Fruit fly (Drosophila melanogaster) whole organism, embryonic: ENCODE results near the gene CG10467.
A peak's percentile ranks its signal among the peaks of the same experiment; 100 is the strongest.

Experiments
- Asciz ChIP-seq: fragments of 200-800 bp; sonication (Bioruptor generic); optimal IDR thresholded peaks from 2 replicates; lab custom pipeline; 2017; ENCODE audit warnings: missing biosample characterization, mild to moderate bottlenecking, missing genetic modification characterization, missing genetic modification reagents
- BEAF-32 ChIP-seq: fragments of 200-800 bp; sonication (Bioruptor generic); optimal IDR thresholded peaks from 3 replicates; lab custom pipeline; 2017; ENCODE audit warnings: missing biosample characterization, missing genetic modification characterization, mild to moderate bottlenecking, moderate library complexity, missing genetic modification reagents
- CG10209 ChIP-seq: fragments of 200-800 bp; sonication (Bioruptor generic); optimal IDR thresholded peaks from 3 replicates; lab custom pipeline; 2017; ENCODE audit warnings: missing biosample characterization, mild to moderate bottlenecking, missing genetic modification characterization, missing genetic modification reagents
- CG11085 ChIP-seq: fragments of 200-800 bp; sonication (Bioruptor generic); IDR thresholded peaks from 2 replicates; pipeline ENCODE4 v1.3.6; 2022; ENCODE audit warnings: missing biosample characterization, missing genetic modification characterization
- CG11247 ChIP-seq: fragments of 200-800 bp; sonication (Bioruptor generic); IDR thresholded peaks from 2 replicates; pipeline ENCODE4 v1.3.6; 2022; ENCODE audit warnings: missing biosample characterization, missing genetic modification characterization
- CG12744 ChIP-seq: fragments of 200-800 bp; sonication (Bioruptor generic); optimal IDR thresholded peaks from 2 replicates; lab custom pipeline; 2016; ENCODE audit warnings: missing biosample characterization, missing genetic modification characterization
- CG15514 ChIP-seq: fragments of 200-800 bp; sonication (Bioruptor generic); optimal IDR thresholded peaks from 3 replicates; lab custom pipeline; 2017; ENCODE audit warnings: missing biosample characterization, missing genetic modification characterization, mild to moderate bottlenecking, moderate library complexity, missing genetic modification reagents
- CG15601 ChIP-seq: fragments of 200-800 bp; sonication (Bioruptor generic); optimal IDR thresholded peaks from 3 replicates; lab custom pipeline; 2019; ENCODE audit warnings: missing biosample characterization, mild to moderate bottlenecking, missing genetic modification characterization, moderate library complexity
- CG18476 ChIP-seq: fragments of 200-800 bp; sonication (Bioruptor generic); optimal IDR thresholded peaks from 2 replicates; lab custom pipeline; 2016; ENCODE audit warnings: missing biosample characterization, mild to moderate bottlenecking, missing genetic modification characterization
- CG31388 ChIP-seq: fragments of 200-800 bp; sonication (Bioruptor generic); optimal IDR thresholded peaks from 2 replicates; lab custom pipeline; 2016; ENCODE audit warnings: missing biosample characterization, missing genetic modification characterization
- CG34376 ChIP-seq: fragments of 200-800 bp; sonication (Bioruptor generic); optimal IDR thresholded peaks from 2 replicates; lab custom pipeline; 2018; ENCODE audit warnings: missing biosample characterization, mild to moderate bottlenecking, missing genetic modification characterization
- CG34422 ChIP-seq: fragments of 200-800 bp; sonication (Bioruptor generic); IDR thresholded peaks from 3 replicates; pipeline ENCODE4 v1.3.6; 2022; ENCODE audit warnings: missing biosample characterization, missing genetic modification characterization
- CG4854 ChIP-seq: fragments of 200-800 bp; sonication (Bioruptor generic); optimal IDR thresholded peaks from 2 replicates; lab custom pipeline; 2016; ENCODE audit warnings: missing biosample characterization, missing genetic modification characterization, inconsistent platforms
- CG6765 ChIP-seq: fragments of 200-800 bp; sonication (Bioruptor generic); optimal IDR thresholded peaks from 3 replicates; lab custom pipeline; 2017; ENCODE audit warnings: missing biosample characterization, mild to moderate bottlenecking, missing genetic modification characterization
- CG7963 ChIP-seq: fragments of 200-800 bp; sonication (Bioruptor generic); IDR thresholded peaks from 3 replicates; pipeline ENCODE4 v1.3.6; 2022; ENCODE audit warnings: missing biosample characterization, missing genetic modification characterization; ENCODE audit not compliant: partially characterized antibody
- CG8089 ChIP-seq: fragments of 200-800 bp; sonication (Bioruptor generic); optimal IDR thresholded peaks from 3 replicates; lab custom pipeline; 2016; ENCODE audit warnings: missing biosample characterization, missing genetic modification characterization
- CG8290 ChIP-seq, 3 experiments: fragments of 200-800 bp; sonication (Bioruptor generic); optimal IDR thresholded peaks; 2 replicates each; lab custom pipeline; 2016 to 2019; ENCODE audit warnings: missing biosample characterization in 3 of 3, missing genetic modification characterization in 3 of 3, mild to moderate bottlenecking in 2 of 3, moderate library complexity in 1 of 3
- CG8944 ChIP-seq: fragments of 200-800 bp; sonication (Bioruptor generic); optimal IDR thresholded peaks from 3 replicates; lab custom pipeline; 2016; ENCODE audit warnings: missing biosample characterization, missing genetic modification characterization
- CG9215 ChIP-seq: fragments of 200-800 bp; sonication (Bioruptor generic); IDR thresholded peaks from 2 replicates; pipeline ENCODE4 v1.3.6; 2022; ENCODE audit warnings: missing biosample characterization, missing genetic modification characterization
- CHES-1-like ChIP-seq: fragments of 200-800 bp; sonication (Bioruptor generic); optimal IDR thresholded peaks from 2 replicates; lab custom pipeline; 2016; ENCODE audit warnings: missing biosample characterization, missing genetic modification characterization
- Elba2 ChIP-seq: fragments of 200-800 bp; sonication (Bioruptor generic); optimal IDR thresholded peaks from 3 replicates; lab custom pipeline; 2016; ENCODE audit warnings: missing biosample characterization, missing genetic modification characterization
- H2.0 ChIP-seq: fragments of 200-800 bp; sonication (Bioruptor generic); IDR thresholded peaks from 2 replicates; pipeline ENCODE4 v1.3.6; 2022; ENCODE audit warnings: missing biosample characterization, missing genetic modification characterization
- MTF-1 ChIP-seq: fragments of 200-800 bp; sonication (Bioruptor generic); optimal IDR thresholded peaks from 2 replicates; lab custom pipeline; 2018; ENCODE audit warnings: missing biosample characterization, mild to moderate bottlenecking, missing genetic modification characterization, borderline replicate concordance
- Meics ChIP-seq: fragments of 200-800 bp; sonication (Bioruptor generic); optimal IDR thresholded peaks from 2 replicates; lab custom pipeline; 2017; ENCODE audit warnings: missing biosample characterization, mild to moderate bottlenecking, missing genetic modification characterization
- Myb ChIP-seq: fragments of 200-800 bp; sonication (Bioruptor generic); optimal IDR thresholded peaks from 2 replicates; lab custom pipeline; 2016; ENCODE audit warnings: missing biosample characterization, missing genetic modification characterization
- Scr ChIP-seq: fragments of 200-800 bp; sonication (Bioruptor generic); IDR thresholded peaks from 2 replicates; pipeline ENCODE4 v1.3.6; 2022; ENCODE audit warnings: missing biosample characterization, missing genetic modification characterization; ENCODE audit not compliant: partially characterized antibody
- ci ChIP-seq: fragments of 200-800 bp; sonication (Bioruptor generic); IDR thresholded peaks from 3 replicates; pipeline ENCODE4 v1.3.6; 2022; ENCODE audit warnings: missing biosample characterization, missing genetic modification characterization
- disco-r ChIP-seq: fragments of 200-800 bp; sonication (Bioruptor generic); optimal IDR thresholded peaks from 2 replicates; lab custom pipeline; 2016; ENCODE audit warnings: missing biosample characterization, missing genetic modification characterization
- dmrt11E ChIP-seq: fragments of 200-800 bp; sonication (Bioruptor generic); optimal IDR thresholded peaks from 3 replicates; lab custom pipeline; 2018; ENCODE audit warnings: missing biosample characterization, mild to moderate bottlenecking, missing genetic modification characterization, moderate library complexity
- dmrt99B ChIP-seq: fragments of 200-800 bp; sonication (Bioruptor generic); optimal IDR thresholded peaks from 2 replicates; lab custom pipeline; 2018; ENCODE audit warnings: missing biosample characterization, mild to moderate bottlenecking, missing genetic modification characterization, moderate library complexity
- ewg ChIP-seq: fragments of 200-800 bp; sonication (Bioruptor generic); optimal IDR thresholded peaks from 3 replicates; lab custom pipeline; 2017; ENCODE audit warnings: mild to moderate bottlenecking, missing biosample characterization, missing genetic modification reagents, missing genetic modification characterization
- fd64A ChIP-seq: fragments of 200-800 bp; sonication (Bioruptor generic); optimal IDR thresholded peaks from 3 replicates; lab custom pipeline; 2018; ENCODE audit warnings: missing biosample characterization, mild to moderate bottlenecking, missing genetic modification characterization
- jing ChIP-seq: fragments of 200-800 bp; sonication (Bioruptor generic); optimal IDR thresholded peaks from 2 replicates; lab custom pipeline; 2018; ENCODE audit warnings: missing biosample characterization, mild to moderate bottlenecking, missing genetic modification characterization
- kni ChIP-seq: fragments of 200-800 bp; sonication (Bioruptor generic); optimal IDR thresholded peaks from 3 replicates; lab custom pipeline; 2017; ENCODE audit warnings: mild to moderate bottlenecking, missing biosample characterization, missing genetic modification reagents, missing genetic modification characterization
- lbe ChIP-seq: fragments of 200-800 bp; sonication (Bioruptor generic); optimal IDR thresholded peaks from 2 replicates; lab custom pipeline; 2016; ENCODE audit warnings: missing biosample characterization, mild to moderate bottlenecking, missing genetic modification characterization
- lov ChIP-seq, 2 experiments: fragments of 200-800 bp in 1 of 2; fragments of >200 bp in 1 of 2; sonication (Bioruptor generic) in 1 of 2; IDR thresholded peaks in 1 of 2; optimal IDR thresholded peaks in 1 of 2; 2 replicates in 1 of 2; 3 replicates in 1 of 2; pipeline versions ENCODE4 v1.3.6 to Lab custom; 2017 to 2022; ENCODE audit warnings: missing biosample characterization in 1 of 2, missing genetic modification characterization in 1 of 2
- mirr ChIP-seq: fragments of 200-800 bp; sonication (Bioruptor generic); optimal IDR thresholded peaks from 3 replicates; lab custom pipeline; 2018; ENCODE audit warnings: missing biosample characterization, mild to moderate bottlenecking, missing genetic modification characterization
- nom ChIP-seq: fragments of 200-800 bp; sonication (Bioruptor generic); optimal IDR thresholded peaks from 2 replicates; lab custom pipeline; 2017; ENCODE audit warnings: missing biosample characterization, missing genetic modification characterization, mild to moderate bottlenecking, moderate library complexity, missing genetic modification reagents
- sd ChIP-seq: fragments of 200-800 bp; sonication (Bioruptor generic); optimal IDR thresholded peaks from 3 replicates; lab custom pipeline; 2018; ENCODE audit warnings: missing biosample characterization, mild to moderate bottlenecking, missing genetic modification characterization, moderate library complexity
- sens-2 ChIP-seq: fragments of 200-800 bp; sonication (Bioruptor generic); IDR thresholded peaks from 2 replicates; pipeline ENCODE4 v1.3.6; 2022; ENCODE audit warnings: missing biosample characterization, missing genetic modification characterization
- sim ChIP-seq: fragments of 200-800 bp; sonication (Bioruptor generic); IDR thresholded peaks from 2 replicates; pipeline ENCODE4 v1.3.6; 2022; ENCODE audit warnings: missing biosample characterization, missing genetic modification characterization
- slbo ChIP-seq: fragments of 200-800 bp; sonication (Bioruptor generic); IDR thresholded peaks from 2 replicates; pipeline ENCODE4 v1.3.6; 2022; ENCODE audit warnings: missing biosample characterization, missing genetic modification characterization
- sna ChIP-seq: fragments of 200-800 bp; sonication (Bioruptor generic); IDR thresholded peaks from 2 replicates; pipeline ENCODE4 v1.3.6; 2022; ENCODE audit warnings: missing biosample characterization, missing genetic modification characterization; ENCODE audit not compliant: partially characterized antibody
- wor ChIP-seq: fragments of 200-800 bp; sonication (Bioruptor generic); IDR thresholded peaks from 2 replicates; pipeline ENCODE4 v1.3.6; 2022; ENCODE audit warnings: missing biosample characterization, missing genetic modification characterization
- z ChIP-seq: fragments of 200-800 bp; sonication (Bioruptor generic); IDR thresholded peaks from 3 replicates; pipeline ENCODE4 v1.3.6; 2022; ENCODE audit warnings: missing biosample characterization, missing genetic modification characterization
- zen2 ChIP-seq: fragments of 200-800 bp; sonication (Bioruptor generic); IDR thresholded peaks from 3 replicates; pipeline ENCODE4 v1.3.6; 2022; ENCODE audit warnings: missing biosample characterization, missing genetic modification characterization; ENCODE audit not compliant: partially characterized antibody
- zf30C ChIP-seq: fragments of 200-800 bp; sonication (Bioruptor generic); optimal IDR thresholded peaks from 3 replicates; lab custom pipeline; 2018; ENCODE audit warnings: missing biosample characterization, mild to moderate bottlenecking, missing genetic modification characterization

Gene CG10467

DNA sequence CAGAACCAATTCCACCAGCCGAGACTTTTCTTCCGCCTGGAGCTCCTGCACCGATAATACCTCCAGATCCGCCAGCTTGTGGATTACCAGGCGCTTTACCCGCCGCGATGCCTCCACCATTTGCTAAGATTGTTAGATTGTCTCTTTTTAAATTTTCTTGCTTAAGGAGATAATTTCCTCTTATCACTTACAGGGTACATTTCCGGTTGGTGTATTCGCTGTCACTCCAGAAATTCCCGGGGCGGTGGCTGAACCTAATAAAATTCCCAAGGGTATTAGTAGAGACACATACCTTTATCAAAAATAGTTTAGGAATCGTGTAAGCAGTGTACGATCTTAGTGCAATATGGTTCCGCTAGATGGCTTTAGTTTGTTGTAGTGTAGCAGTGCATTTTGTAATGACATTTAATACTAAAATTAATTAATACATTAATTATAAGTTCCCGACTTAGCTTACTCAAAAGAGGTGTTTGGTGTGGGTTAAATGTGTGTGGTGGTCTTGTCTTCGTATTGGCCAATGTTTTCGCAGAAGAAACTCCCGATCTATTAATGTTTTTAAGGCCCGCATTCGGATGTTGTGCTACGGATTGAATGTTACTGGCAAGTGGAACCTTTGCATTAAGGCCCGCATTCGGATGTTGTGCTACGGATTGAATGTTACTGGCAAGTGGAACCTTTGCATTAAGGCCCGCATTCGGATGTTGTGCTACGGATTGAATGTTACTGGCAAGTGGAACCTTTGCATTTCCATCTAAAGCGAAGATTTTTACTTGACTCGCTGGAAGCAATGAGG, 30.3 kb upstream of the CG10467 start (continued):
- TF ChIP-seq CG7963, result no peak
- peak; percentile 83 for TF ChIP-seq kni (GFP tag; lab: Kevin White, UChicago)
- TF ChIP-seq CG4854 (GFP tag; lab: Kevin White, UChicago), result peak; percentile 77
- TF ChIP-seq CG8944 (GFP tag; lab: Kevin White, UChicago), result no peak
- peak; percentile 52 for TF ChIP-seq Elba2 (GFP tag; lab: Kevin White, UChicago)
- peak; percentile 28 for TF ChIP-seq BEAF-32 (GFP tag; lab: Kevin White, UChicago)
- peak; percentile 73 for TF ChIP-seq CG10209
- peak; percentile 83 for TF ChIP-seq Asciz (GFP tag; lab: Kevin White, UChicago)
- TF ChIP-seq Myb, result peak; percentile 26
- TF ChIP-seq CG18476 (GFP tag; lab: Kevin White, UChicago), result peak; percentile 8
- no peak for TF ChIP-seq nom (GFP tag; lab: Kevin White, UChicago)
- TF ChIP-seq CG12744, result no peak
- TF ChIP-seq sens-2, result peak; percentile 84
- TF ChIP-seq ewg (GFP tag; lab: Kevin White, UChicago), result peak; percentile 49
- no peak for TF ChIP-seq lov (optimal IDR thresholded peaks at IDR 0.05; lab: Kevin White, UChicago)
- TF ChIP-seq lov (GFP tag; IDR thresholded peaks at IDR 0.05; lab: Robert Waterston, UW), result peak; percentile 97
- peak; percentile 80 for TF ChIP-seq CG15514 (GFP tag; lab: Kevin White, UChicago)
- TF ChIP-seq wor, result peak; percentile 18; the same call in 1 of the 2 replicates
- TF ChIP-seq CG8089 (GFP tag; lab: Kevin White, UChicago), result peak; percentile 59
- TF ChIP-seq ci (GFP tag; lab: Robert Waterston, UW), result peak; percentile 98
- TF ChIP-seq zf30C (GFP tag; lab: Kevin White, UChicago), result no peak
- peak; percentile 82 for TF ChIP-seq sim (GFP tag; lab: Robert Waterston, UW)
- TF ChIP-seq fd64A (GFP tag; lab: Kevin White, UChicago), result no peak
- peak; percentile 71 for TF ChIP-seq slbo
- no peak; the same call in 2 of the 3 replicates for TF ChIP-seq z (GFP tag; lab: Robert Waterston, UW)
- TF ChIP-seq disco-r (GFP tag; lab: Kevin White, UChicago), result peak; percentile 65
- peak; percentile 83 for TF ChIP-seq CG11085
- peak; percentile 88 for TF ChIP-seq CG6765
- peak; percentile 94 for TF ChIP-seq MTF-1 (GFP tag; lab: Kevin White, UChicago)
- TF ChIP-seq dmrt99B (tag; lab: Kevin White, UChicago), result peak; percentile 55
- TF ChIP-seq zen2, result no peak
- peak; percentile 28; the same call in 1 of the 2 replicates for TF ChIP-seq CG9215 (GFP tag; lab: Robert Waterston, UW)
- TF ChIP-seq lbe, result no peak
- TF ChIP-seq CG31388 (GFP tag; lab: Kevin White, UChicago), result no peak
- TF ChIP-seq CG34422, result peak; percentile 78
- peak; percentile 49 for TF ChIP-seq dmrt11E (tag; lab: Kevin White, UChicago)
- peak; percentile 33 for TF ChIP-seq CHES-1-like
- peak; percentile 84 for TF ChIP-seq mirr
- TF ChIP-seq CG34376 (GFP tag; lab: Kevin White, UChicago), result peak; percentile 87
- TF ChIP-seq jing (GFP tag; lab: Kevin White, UChicago), result peak; percentile 41
- peak; percentile 79 for TF ChIP-seq CG11247
- peak; percentile 58; the same call in 1 of the 2 replicates for TF ChIP-seq H2.0
- no peak; the same call in 1 of the 2 replicates for TF ChIP-seq sna (GFP tag; lab: Robert Waterston, UW)
- TF ChIP-seq CG8290 (GFP tag; optimal IDR thresholded peaks at IDR 0.05; lab: Kevin White, UChicago), result peak; percentile 66
- peak; percentile 24 to 83 for TF ChIP-seq CG8290 (tag; optimal IDR thresholded peaks at IDR 0.05; lab: Kevin White, UChicago)
- TF ChIP-seq Scr (GFP tag; lab: Robert Waterston, UW), result no peak
- peak; percentile 89 for TF ChIP-seq Meics
- peak; percentile 53 for TF ChIP-seq CG15601 (tag; lab: Kevin White, UChicago)
- peak; percentile 10 for TF ChIP-seq sd
